Worm (Caenorhabditis elegans) whole organism, mixed stage, embryonic: Measurements from ENCODE around the gene C07A9.10.

Experiments used
- lsy-2 ChIP-seq: fragments of 150-350 bp; optimal IDR thresholded peaks from 2 replicates; lab custom pipeline; 2014; ENCODE audit warnings: missing biosample characterization, missing genetic modification characterization
- mep-1 ChIP-seq: fragments of 150-350 bp; optimal IDR thresholded peaks from 2 replicates; lab custom pipeline; 2017; ENCODE audit warnings: missing biosample characterization, missing genetic modification reagents, missing genetic modification characterization, inconsistent platforms
- nhr-28 ChIP-seq: fragments of 150-350 bp; optimal IDR thresholded peaks from 2 replicates; lab custom pipeline; 2014; ENCODE audit warnings: missing biosample characterization, missing genetic modification characterization
- nhr-76 ChIP-seq: sonication (generic microtip); optimal IDR thresholded peaks from 2 replicates; lab custom pipeline; 2017; ENCODE audit warnings: missing biosample characterization, missing genetic modification characterization
- pha-4 ChIP-seq: fragments of 150-350 bp; optimal IDR thresholded peaks from 2 replicates; lab custom pipeline; 2018; ENCODE audit warnings: missing biosample characterization, missing genetic modification reagents, missing genetic modification characterization
- unc-39 ChIP-seq: fragments of 150-350 bp; optimal IDR thresholded peaks from 2 replicates; lab custom pipeline; 2014; ENCODE audit warnings: missing biosample characterization, missing genetic modification characterization
- ztf-11 ChIP-seq: fragments of 150-350 bp; optimal IDR thresholded peaks from 2 replicates; lab custom pipeline; 2014; ENCODE audit warnings: missing biosample characterization, missing genetic modification characterization

DNA sequence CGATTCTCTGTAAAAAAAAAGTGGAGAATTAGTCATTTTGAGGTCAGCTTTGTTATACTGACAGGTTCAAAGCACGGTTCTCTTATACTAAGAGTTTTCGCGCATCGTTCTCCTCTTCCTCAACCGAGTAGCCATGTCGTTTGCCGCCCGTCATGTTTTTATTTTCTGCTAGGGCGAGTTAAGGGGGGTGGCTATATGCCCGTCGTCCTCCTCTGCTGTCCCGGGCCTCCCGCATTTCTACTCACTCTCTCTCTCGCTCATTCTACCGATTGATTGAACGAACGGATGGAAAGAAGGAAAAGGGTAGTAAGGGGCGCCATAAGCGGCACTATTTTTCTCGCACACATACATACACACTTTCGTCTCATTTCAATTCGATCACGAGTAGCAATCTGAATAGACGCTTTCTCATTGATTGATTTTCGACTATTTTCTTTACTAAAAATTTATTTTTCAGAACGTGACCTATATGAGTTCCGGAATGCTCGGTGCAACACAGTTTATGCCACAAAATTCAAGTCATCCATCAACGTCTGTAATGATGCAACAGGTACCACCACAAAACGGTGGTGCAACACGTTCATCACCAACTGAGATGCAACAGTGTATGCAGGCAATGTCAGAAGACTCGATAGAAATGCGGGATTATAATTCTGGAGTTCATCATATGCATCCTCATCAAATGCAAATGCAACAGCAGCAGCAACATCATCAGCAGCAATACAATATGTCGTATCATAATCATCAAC lies 19.5 kb upstream of the C07A9.10 start:
- no peak for TF ChIP-seq nhr-28
- TF ChIP-seq unc-39 (tag; lab: Kevin White, UChicago): no peak
- TF ChIP-seq mep-1: no peak
- TF ChIP-seq nhr-76 (tag; lab: Kevin White, UChicago): no peak
- no peak for TF ChIP-seq pha-4 (tag; lab: Kevin White, UChicago)
- no peak for TF ChIP-seq lsy-2 (tag; lab: Kevin White, UChicago)
- TF ChIP-seq ztf-11 (tag; lab: Kevin White, UChicago): no peak
